Worm (Caenorhabditis elegans): ENCODE results near the gene T10D4.11.
"Not testable (repeated sequence)": the region's sequence is repeated elsewhere in the genome, so short reads cannot be mapped to it uniquely, and the experiment has no call there.

T10D4.11 gene

ce11 chrII:3172176-3172575 lies 22.8 kb upstream of the T10D4.11 start, which contains the start of gene Y27F2A.10:
Gene Y27F2A.10, minus strand, starts transcription at chrII:3172276.
- TF ChIP-seq cog-1 (tag; optimal IDR thresholded peaks at IDR 0.05): no peak
- no peak for TF ChIP-seq med-1 (GFP tag; optimal IDR thresholded peaks at IDR 0.05; ENCODE audit: insufficient read depth)
- no peak for TF ChIP-seq ztf-29 (GFP tag; IDR thresholded peaks at IDR 0.05)
- TF ChIP-seq ztf-23 (GFP tag; IDR thresholded peaks at IDR 0.05): no peak
- no peak for TF ChIP-seq ref-1 (GFP tag; conservative IDR thresholded peaks at IDR 0.05)
- no peak for TF ChIP-seq flt-1 (GFP tag; IDR thresholded peaks at IDR 0.05)
- TF ChIP-seq T22C8.4 (GFP tag; IDR thresholded peaks at IDR 0.05): no peak
- TF ChIP-seq klf-2 (GFP tag; conservative IDR thresholded peaks at IDR 0.05): no peak
- TF ChIP-seq tab-1 (GFP tag; IDR thresholded peaks at IDR 0.05): no peak

- TF ChIP-seq med-1 (GFP tag; optimal IDR thresholded peaks at IDR 0.05; ENCODE audit: insufficient read depth) (no peak), flt-1 (GFP tag; IDR thresholded peaks at IDR 0.05) (no peak), tab-1 (GFP tag; IDR thresholded peaks at IDR 0.05) (no peak), T22C8.4 (GFP tag; IDR thresholded peaks at IDR 0.05) (no peak), ztf-29 (GFP tag; IDR thresholded peaks at IDR 0.05) (no peak), cog-1 (tag; optimal IDR thresholded peaks at IDR 0.05) (no peak), ref-1 (GFP tag; conservative IDR thresholded peaks at IDR 0.05) (no peak)
Observed at ce11 chrII:3170089-3170488, 20.7 kb upstream of the T10D4.11 start, which contains the start of gene fbxc-55. Gene fbxc-55, minus strand, starts transcription at chrII:3170189.

ce11 chrII:3158985-3159384 lies 9.6 kb upstream of the T10D4.11 start, which contains the start of gene sri-34:
Gene sri-34, minus strand, starts transcription at chrII:3159085.
- TF ChIP-seq tab-1 (GFP tag; IDR thresholded peaks at IDR 0.05) (no peak), ztf-29 (GFP tag; IDR thresholded peaks at IDR 0.05) (no peak), T22C8.4 (GFP tag; IDR thresholded peaks at IDR 0.05) (no peak), cog-1 (tag; optimal IDR thresholded peaks at IDR 0.05) (no peak), flt-1 (GFP tag; IDR thresholded peaks at IDR 0.05) (no peak), klf-2 (GFP tag; conservative IDR thresholded peaks at IDR 0.05) (no peak), med-1 (GFP tag; optimal IDR thresholded peaks at IDR 0.05; ENCODE audit: insufficient read depth) (no peak), ztf-23 (GFP tag; IDR thresholded peaks at IDR 0.05) (no peak), ref-1 (GFP tag; conservative IDR thresholded peaks at IDR 0.05) (no peak)

ce11 chrII:3156749-3157148 lies 7.3 kb upstream of the T10D4.11 start, which contains the start of gene sri-33:
Gene sri-33, minus strand, starts transcription at chrII:3156849.
- no peak for TF ChIP-seq ztf-29 (GFP tag; IDR thresholded peaks at IDR 0.05)
- no peak for TF ChIP-seq med-1 (GFP tag; optimal IDR thresholded peaks at IDR 0.05; ENCODE audit: insufficient read depth)
- no peak for TF ChIP-seq cog-1 (tag; optimal IDR thresholded peaks at IDR 0.05)
- no peak for TF ChIP-seq klf-2 (GFP tag; conservative IDR thresholded peaks at IDR 0.05)
- no peak for TF ChIP-seq ztf-23 (GFP tag; IDR thresholded peaks at IDR 0.05)
- TF ChIP-seq T22C8.4 (GFP tag; IDR thresholded peaks at IDR 0.05): no peak
- TF ChIP-seq flt-1 (GFP tag; IDR thresholded peaks at IDR 0.05): no peak
- TF ChIP-seq tab-1 (GFP tag; IDR thresholded peaks at IDR 0.05): no peak

- TF ChIP-seq cog-1 (tag; optimal IDR thresholded peaks at IDR 0.05) (no peak), med-1 (GFP tag; optimal IDR thresholded peaks at IDR 0.05; ENCODE audit: insufficient read depth) (no peak), ref-1 (GFP tag; conservative IDR thresholded peaks at IDR 0.05) (no peak), T22C8.4 (GFP tag; IDR thresholded peaks at IDR 0.05) (no peak), ztf-23 (GFP tag; IDR thresholded peaks at IDR 0.05) (no peak), tab-1 (GFP tag; IDR thresholded peaks at IDR 0.05) (no peak), klf-2 (GFP tag; conservative IDR thresholded peaks at IDR 0.05) (no peak), ztf-29 (GFP tag; IDR thresholded peaks at IDR 0.05) (no peak)
Observed at ce11 chrII:3154383-3154782, 5.0 kb upstream of the T10D4.11 start, which contains the start of gene sri-32. Gene sri-32, minus strand, starts transcription at chrII:3154483.

- TF ChIP-seq ztf-23 (GFP tag; IDR thresholded peaks at IDR 0.05): no peak
- no peak for TF ChIP-seq ref-1 (GFP tag; conservative IDR thresholded peaks at IDR 0.05)
- TF ChIP-seq tab-1 (GFP tag; IDR thresholded peaks at IDR 0.05): no peak
- no peak for TF ChIP-seq T22C8.4 (GFP tag; IDR thresholded peaks at IDR 0.05)
- no peak for TF ChIP-seq ztf-29 (GFP tag; IDR thresholded peaks at IDR 0.05)
- TF ChIP-seq flt-1 (GFP tag; IDR thresholded peaks at IDR 0.05): no peak
- no peak for TF ChIP-seq med-1 (GFP tag; optimal IDR thresholded peaks at IDR 0.05; ENCODE audit: insufficient read depth)
Observed at ce11 chrII:3151615-3152014, 2.2 kb upstream of the T10D4.11 start, which contains the start of the genes T10D4.14 and T10D4.19. Gene T10D4.14, minus strand, starts transcription at chrII:3151715. Gene T10D4.19, plus strand, starts transcription at chrII:3151918.

ce11 chrII:3148404-3148803 lies 1.0 kb downstream of the T10D4.11 start:
- TF ChIP-seq ztf-29 (GFP tag; IDR thresholded peaks at IDR 0.05) (no peak), klf-2 (GFP tag; conservative IDR thresholded peaks at IDR 0.05) (no peak), cog-1 (tag; optimal IDR thresholded peaks at IDR 0.05) (no peak), med-1 (GFP tag; optimal IDR thresholded peaks at IDR 0.05; ENCODE audit: insufficient read depth) (no peak), tab-1 (GFP tag; IDR thresholded peaks at IDR 0.05) (no peak), ref-1 (GFP tag; conservative IDR thresholded peaks at IDR 0.05) (no peak), T22C8.4 (GFP tag; IDR thresholded peaks at IDR 0.05) (no peak), flt-1 (GFP tag; IDR thresholded peaks at IDR 0.05) (no peak), ztf-23 (GFP tag; IDR thresholded peaks at IDR 0.05) (no peak)

ce11 chrII:3145842-3146241 lies 3.6 kb downstream of the T10D4.11 start, which contains the start of gene T10D4.15:
Gene T10D4.15, plus strand, starts transcription at chrII:3146142.
- TF ChIP-seq T22C8.4 (GFP tag; IDR thresholded peaks at IDR 0.05): no peak
- TF ChIP-seq flt-1 (GFP tag; IDR thresholded peaks at IDR 0.05): no peak
- TF ChIP-seq klf-2 (GFP tag; conservative IDR thresholded peaks at IDR 0.05): no peak
- TF ChIP-seq med-1 (GFP tag; optimal IDR thresholded peaks at IDR 0.05; ENCODE audit: insufficient read depth): no peak
- no peak for TF ChIP-seq tab-1 (GFP tag; IDR thresholded peaks at IDR 0.05)
- TF ChIP-seq cog-1 (tag; optimal IDR thresholded peaks at IDR 0.05): no peak
- TF ChIP-seq ztf-23 (GFP tag; IDR thresholded peaks at IDR 0.05): no peak
- TF ChIP-seq ztf-29 (GFP tag; IDR thresholded peaks at IDR 0.05): no peak
- no peak for TF ChIP-seq ref-1 (GFP tag; conservative IDR thresholded peaks at IDR 0.05)

- not testable (repeated sequence) for TF ChIP-seq ztf-29 (GFP tag; IDR thresholded peaks at IDR 0.05); tab-1 (GFP tag; IDR thresholded peaks at IDR 0.05); med-1 (GFP tag; optimal IDR thresholded peaks at IDR 0.05; ENCODE audit: insufficient read depth)
Observed at ce11 chrII:3144552-3144951, 4.9 kb downstream of the T10D4.11 start, which contains the start of gene sri-43. Gene sri-43, minus strand, starts transcription at chrII:3144652.

ce11 chrII:3142855-3143254 lies 6.6 kb downstream of the T10D4.11 start, which contains the start of gene sri-42:
Gene sri-42, minus strand, starts transcription at chrII:3142955.
- not testable (repeated sequence) for TF ChIP-seq T22C8.4 (GFP tag; IDR thresholded peaks at IDR 0.05); cog-1 (tag; optimal IDR thresholded peaks at IDR 0.05); tab-1 (GFP tag; IDR thresholded peaks at IDR 0.05)

Data from whole organism, midembryonic.